Fruit fly (Drosophila melanogaster) whole organism, prepupa: ENCODE data around the gene CG13896.

Source experiments
- Blimp-1 ChIP-seq: fragments of 200-800 bp; sonication (Bioruptor generic); optimal IDR thresholded peaks from 3 replicates; lab custom pipeline; 2017; ENCODE audit warnings: missing biosample characterization, missing genetic modification characterization, mild to moderate bottlenecking, moderate library complexity, missing genetic modification reagents
- CG10631 ChIP-seq: fragments of 200-800 bp; sonication (Bioruptor generic); optimal IDR thresholded peaks from 2 replicates; lab custom pipeline; 2016; ENCODE audit warnings: missing biosample characterization, missing genetic modification characterization
- CG10669 ChIP-seq: fragments of 200-800 bp; sonication (Bioruptor generic); optimal IDR thresholded peaks from 3 replicates; lab custom pipeline; 2018; ENCODE audit warnings: missing biosample characterization, mild to moderate bottlenecking, missing genetic modification characterization, moderate library complexity
- CG11294 ChIP-seq: fragments of 200-800 bp; sonication (Bioruptor generic); IDR thresholded peaks from 2 replicates; pipeline ENCODE4 v1.3.6; 2022; ENCODE audit warnings: missing biosample characterization, missing genetic modification characterization
- CG11762 ChIP-seq: fragments of 200-800 bp; sonication (Bioruptor generic); optimal IDR thresholded peaks from 3 replicates; lab custom pipeline; 2016; ENCODE audit warnings: missing biosample characterization, missing genetic modification characterization; ENCODE audit not compliant: insufficient read depth
- CG11902 ChIP-seq: fragments of 200-800 bp; sonication (Bioruptor generic); optimal IDR thresholded peaks from 3 replicates; lab custom pipeline; 2016; ENCODE audit warnings: missing biosample characterization, missing genetic modification characterization
- CG15336 ChIP-seq: fragments of 200-800 bp; sonication (Bioruptor generic); IDR thresholded peaks from 2 replicates; pipeline ENCODE4 v1.3.6; 2022; ENCODE audit warnings: missing biosample characterization, missing genetic modification characterization
- CG3032 ChIP-seq: fragments of 200-800 bp; optimal IDR thresholded peaks from 2 replicates; lab custom pipeline; 2019; ENCODE audit warnings: missing biosample characterization, mild to moderate bottlenecking, missing genetic modification characterization, moderate library complexity
- CG31627 ChIP-seq: fragments of 200-800 bp; sonication (Bioruptor generic); optimal IDR thresholded peaks from 3 replicates; lab custom pipeline; 2016; ENCODE audit warnings: missing biosample characterization, missing genetic modification characterization
- CG32006 ChIP-seq: fragments of 200-800 bp; sonication (Bioruptor generic); optimal IDR thresholded peaks from 3 replicates; lab custom pipeline; 2017; ENCODE audit warnings: missing biosample characterization, mild to moderate bottlenecking, missing genetic modification characterization
- CG34406 ChIP-seq: fragments of 200-800 bp; sonication (Bioruptor generic); optimal IDR thresholded peaks from 3 replicates; lab custom pipeline; 2016; ENCODE audit warnings: missing biosample characterization, missing genetic modification characterization
- CG3919 ChIP-seq: fragments of 200-800 bp; sonication (Bioruptor generic); optimal IDR thresholded peaks from 3 replicates; lab custom pipeline; 2016; ENCODE audit warnings: missing biosample characterization, missing genetic modification characterization
- CG4318 ChIP-seq: fragments of 200-800 bp; sonication (Bioruptor generic); optimal IDR thresholded peaks from 3 replicates; lab custom pipeline; 2017; ENCODE audit warnings: missing biosample characterization, mild to moderate bottlenecking, missing genetic modification characterization
- CG6163 ChIP-seq: fragments of 200-800 bp; sonication (Bioruptor generic); IDR thresholded peaks from 3 replicates; pipeline ENCODE4 v1.3.6; 2022; ENCODE audit warnings: missing biosample characterization, missing genetic modification characterization
- CG6276 ChIP-seq: fragments of 200-800 bp; sonication (Bioruptor generic); optimal IDR thresholded peaks from 2 replicates; lab custom pipeline; 2017; ENCODE audit warnings: missing biosample characterization, mild to moderate bottlenecking, missing genetic modification characterization
- CG6792 ChIP-seq: fragments of 200-800 bp; sonication (Bioruptor generic); optimal IDR thresholded peaks from 3 replicates; lab custom pipeline; 2016; ENCODE audit warnings: missing biosample characterization, missing genetic modification characterization
- CG6854 ChIP-seq: fragments of 200-800 bp; sonication (Bioruptor generic); optimal IDR thresholded peaks from 2 replicates; lab custom pipeline; 2017; ENCODE audit warnings: missing biosample characterization, mild to moderate bottlenecking, missing genetic modification characterization
- CG8632 ChIP-seq: fragments of 200-800 bp; sonication (Bioruptor generic); optimal IDR thresholded peaks from 3 replicates; lab custom pipeline; 2016; ENCODE audit warnings: missing biosample characterization, missing genetic modification characterization
- Eip78C ChIP-seq: fragments of 200-800 bp; sonication (Bioruptor generic); peaks from one replicate; lab custom pipeline; 2016; ENCODE audit warnings: missing biosample characterization, missing genetic modification characterization
- Ets21C ChIP-seq: fragments of 200-800 bp; sonication (Bioruptor generic); optimal IDR thresholded peaks from 3 replicates; lab custom pipeline; 2016; ENCODE audit warnings: missing biosample characterization, missing genetic modification characterization
- Ets96B ChIP-seq: fragments of 200-800 bp; optimal IDR thresholded peaks from 2 replicates; lab custom pipeline; 2019; ENCODE audit warnings: missing biosample characterization, mild to moderate bottlenecking, missing genetic modification characterization, moderate library complexity
- Hr38 ChIP-seq: sonication (Bioruptor generic); optimal IDR thresholded peaks from 2 replicates; lab custom pipeline; 2016; ENCODE audit warnings: missing biosample characterization, missing genetic modification characterization
- Hr39 ChIP-seq: fragments of 200-800 bp; sonication (Bioruptor generic); optimal IDR thresholded peaks from 2 replicates; lab custom pipeline; 2016; ENCODE audit warnings: missing biosample characterization, missing genetic modification characterization
- Hr4 ChIP-seq: fragments of 200-800 bp; sonication (Bioruptor generic); optimal IDR thresholded peaks from 3 replicates; lab custom pipeline; 2016; ENCODE audit warnings: missing biosample characterization, missing genetic modification characterization
- Lpt ChIP-seq: fragments of 200-800 bp; sonication (Bioruptor generic); optimal IDR thresholded peaks from 3 replicates; lab custom pipeline; 2016; ENCODE audit warnings: missing biosample characterization, missing genetic modification characterization
- Met ChIP-seq: fragments of 200-800 bp; sonication (Bioruptor generic); optimal IDR thresholded peaks from 3 replicates; lab custom pipeline; 2016; ENCODE audit warnings: missing biosample characterization, missing genetic modification characterization
- OdsH ChIP-seq: fragments of 200-800 bp; sonication (Bioruptor generic); optimal IDR thresholded peaks from 3 replicates; lab custom pipeline; 2016; ENCODE audit warnings: missing biosample characterization, missing genetic modification characterization
- Smox ChIP-seq: fragments of 200-800 bp; sonication (Bioruptor generic); optimal IDR thresholded peaks from 3 replicates; lab custom pipeline; 2016; ENCODE audit warnings: missing biosample characterization, missing genetic modification characterization
- Sox102F ChIP-seq: fragments of 200-800 bp; sonication (Bioruptor generic); optimal IDR thresholded peaks from 2 replicates; lab custom pipeline; 2016; ENCODE audit warnings: missing biosample characterization, mild to moderate bottlenecking, missing genetic modification characterization
- Sox14 ChIP-seq: fragments of 200-800 bp; sonication (Bioruptor generic); optimal IDR thresholded peaks from 3 replicates; lab custom pipeline; 2016; ENCODE audit warnings: missing biosample characterization, missing genetic modification characterization
- achi ChIP-seq: fragments of 200-800 bp; sonication (Bioruptor generic); optimal IDR thresholded peaks from 3 replicates; lab custom pipeline; 2016; ENCODE audit warnings: missing biosample characterization, missing genetic modification characterization
- acj6 ChIP-seq: fragments of 200-800 bp; sonication (Bioruptor generic); optimal IDR thresholded peaks from 3 replicates; lab custom pipeline; 2016; ENCODE audit warnings: missing biosample characterization, missing genetic modification characterization
- cyc ChIP-seq: fragments of 200-800 bp; sonication (Bioruptor generic); optimal IDR thresholded peaks from 3 replicates; lab custom pipeline; 2016; ENCODE audit warnings: missing biosample characterization, missing genetic modification characterization
- esn ChIP-seq: fragments of 200-800 bp; sonication (Bioruptor generic); optimal IDR thresholded peaks from 2 replicates; lab custom pipeline; 2016; ENCODE audit warnings: missing biosample characterization, mild to moderate bottlenecking, missing genetic modification characterization, moderate library complexity
- fkh ChIP-seq: fragments of 200-800 bp; sonication (Bioruptor generic); optimal IDR thresholded peaks from 3 replicates; lab custom pipeline; 2017; ENCODE audit warnings: missing biosample characterization, mild to moderate bottlenecking, missing genetic modification characterization, moderate library complexity
- lz ChIP-seq: fragments of 200-800 bp; sonication (Bioruptor generic); optimal IDR thresholded peaks from 3 replicates; lab custom pipeline; 2016; ENCODE audit warnings: missing biosample characterization, missing genetic modification characterization
- pdm3 ChIP-seq: fragments of 200-800 bp; sonication (Bioruptor generic); optimal IDR thresholded peaks from 3 replicates; lab custom pipeline; 2016; ENCODE audit warnings: missing biosample characterization, missing genetic modification characterization
- salr ChIP-seq, 2 experiments: fragments of 200-800 bp; sonication (Bioruptor generic); optimal IDR thresholded peaks; 3 replicates each; lab custom pipeline; 2016 to 2018; ENCODE audit warnings: missing biosample characterization in 2 of 2, missing genetic modification characterization in 2 of 2, mild to moderate bottlenecking in 1 of 2
- spab ChIP-seq: fragments of 200-800 bp; sonication (Bioruptor generic); optimal IDR thresholded peaks from 2 replicates; lab custom pipeline; 2017; ENCODE audit warnings: missing biosample characterization, mild to moderate bottlenecking, missing genetic modification characterization, missing genetic modification reagents
- svp ChIP-seq: fragments of 200-800 bp; sonication (Bioruptor generic); peaks from one replicate; lab custom pipeline; 2016; ENCODE audit warnings: missing biosample characterization, missing genetic modification characterization
- topi ChIP-seq: fragments of 200-800 bp; sonication (Bioruptor generic); optimal IDR thresholded peaks from 3 replicates; lab custom pipeline; 2016; ENCODE audit warnings: missing biosample characterization, missing genetic modification characterization
- vri ChIP-seq: fragments of 200-800 bp; sonication (Bioruptor generic); optimal IDR thresholded peaks from 3 replicates; lab custom pipeline; 2016; ENCODE audit warnings: missing biosample characterization, mild to moderate bottlenecking, missing genetic modification characterization

The CG13896 gene

dm6 chr3L:681793-682369, 29.8 kb downstream of the CG13896 start (continued):
- TF ChIP-seq salr (GFP tag; optimal IDR thresholded peaks at IDR 0.05; lab: Kevin White, UChicago) = no peak
- TF ChIP-seq CG10669 = no peak
- TF ChIP-seq CG11902 = no peak
- TF ChIP-seq cyc = peak; percentile 23
- peak; percentile 65 for TF ChIP-seq svp (GFP tag; lab: Kevin White, UChicago)
- peak; percentile 26 for TF ChIP-seq OdsH
- peak; percentile 62 for TF ChIP-seq Eip78C (GFP tag; lab: Kevin White, UChicago)
- TF ChIP-seq CG8632 (GFP tag; lab: Kevin White, UChicago) = no peak
- no peak for TF ChIP-seq Hr38 (GFP tag; lab: Kevin White, UChicago)

dm6 chr3L:680258-680657, 31.4 kb downstream of the CG13896 start, which contains the start of gene CG17129:
CG17129 (minus strand) TSS chr3L:680326.
- TF ChIP-seq spab (GFP tag; lab: Kevin White, UChicago) = no peak
- TF ChIP-seq Hr39 (GFP tag; lab: Kevin White, UChicago) = peak; percentile 74
- TF ChIP-seq CG11902 = no peak
- TF ChIP-seq cyc = peak; percentile 71
- TF ChIP-seq CG6792 = no peak
- TF ChIP-seq CG32006 = peak; percentile 27
- TF ChIP-seq CG6276 (GFP tag; lab: Kevin White, UChicago) = peak; percentile 74
- peak; percentile 2 for TF ChIP-seq CG3032 (tag; lab: Kevin White, UChicago)
- peak; percentile 60 for TF ChIP-seq CG31627 (GFP tag; lab: Kevin White, UChicago)
- no peak for TF ChIP-seq CG6854
- TF ChIP-seq Met (GFP tag; lab: Kevin White, UChicago) = peak; percentile 70
- TF ChIP-seq achi (GFP tag; lab: Kevin White, UChicago) = peak; percentile 32
- peak; percentile 43 for TF ChIP-seq pdm3 (GFP tag; lab: Kevin White, UChicago)
- peak; percentile 26 for TF ChIP-seq vri (GFP tag; lab: Kevin White, UChicago)
- peak; percentile 31 for TF ChIP-seq Sox14 (GFP tag; lab: Kevin White, UChicago)
- peak; percentile 31; the same call in 1 of the 3 replicates for TF ChIP-seq CG6163
- TF ChIP-seq CG34406 (GFP tag; lab: Kevin White, UChicago) = peak; percentile 27
- peak; percentile 41; the same call in 1 of the 2 replicates for TF ChIP-seq CG11294 (GFP tag; lab: Robert Waterston, UW)
- peak; percentile 78 for TF ChIP-seq fkh
- TF ChIP-seq CG11762 = no peak
- TF ChIP-seq Sox102F = peak; percentile 59
- peak; percentile 26 for TF ChIP-seq Blimp-1 (GFP tag; lab: Kevin White, UChicago)
- peak; percentile 54 for TF ChIP-seq Smox (GFP tag; lab: Kevin White, UChicago)
- peak; percentile 54 for TF ChIP-seq topi (GFP tag; lab: Kevin White, UChicago)
- peak; percentile 37 for TF ChIP-seq OdsH
- TF ChIP-seq Eip78C (GFP tag; lab: Kevin White, UChicago) = peak; percentile 70
- peak; percentile 65 for TF ChIP-seq lz
- TF ChIP-seq Ets96B (tag; lab: Kevin White, UChicago) = peak; percentile 9
- no peak for TF ChIP-seq CG4318 (GFP tag; lab: Kevin White, UChicago)
- no peak for TF ChIP-seq CG15336 (GFP tag; lab: Robert Waterston, UW)
- TF ChIP-seq svp (GFP tag; lab: Kevin White, UChicago) = peak; percentile 63
- peak; percentile 53 for TF ChIP-seq Ets21C (GFP tag; lab: Kevin White, UChicago)
- peak; percentile 77 for TF ChIP-seq esn (GFP tag; lab: Kevin White, UChicago)
- TF ChIP-seq Hr4 = peak; percentile 60
- peak; percentile 52 for TF ChIP-seq CG10631
- TF ChIP-seq acj6 (GFP tag; lab: Kevin White, UChicago) = peak; percentile 42
- TF ChIP-seq Lpt = no peak
- peak; percentile 1 for TF ChIP-seq CG10669
- TF ChIP-seq CG3919 (GFP tag; lab: Kevin White, UChicago) = peak; percentile 17
- TF ChIP-seq CG8632 (GFP tag; lab: Kevin White, UChicago) = no peak
